Worm (Caenorhabditis elegans) whole organism, L4/young adult: Measurements from ENCODE around the gene M163.21.

ENCODE experiments used
- dao-5 ChIP-seq: sonication (generic microtip); optimal IDR thresholded peaks from 2 replicates; lab custom pipeline; 2016; ENCODE audit warnings: missing genotype, missing genetic modification characterization, moderate library complexity, missing compliant biosample characterization
- him-1 ChIP-seq: sonication (generic microtip); optimal IDR thresholded peaks from 2 replicates; lab custom pipeline; 2016; ENCODE audit warnings: missing genotype, missing genetic modification reagents, missing genetic modification characterization, missing compliant biosample characterization

- TF ChIP-seq him-1 (tag; lab: Kevin White, UChicago): no peak
- no peak for TF ChIP-seq dao-5 (tag; lab: Kevin White, UChicago)
Observed at ce11 chrX:14447498-14447897, 19.1 kb upstream of the M163.21 start.
